Fruit fly (Drosophila melanogaster) whole organism, pupa: ENCODE results near the gene CG31371.

ENCODE experiments used
- CG10348 ChIP-seq: fragments of 200-800 bp; sonication (Bioruptor generic); IDR thresholded peaks from 2 replicates; pipeline ENCODE4 v1.3.6; 2022; ENCODE audit warnings: missing biosample characterization, missing genetic modification characterization
- CG12605 ChIP-seq: fragments of 200-800 bp; sonication (Bioruptor generic); IDR thresholded peaks from 2 replicates; pipeline ENCODE4 v1.3.6; 2022; ENCODE audit warnings: missing biosample characterization, missing genetic modification characterization
- CG13204 ChIP-seq: fragments of 200-800 bp; sonication (Bioruptor generic); optimal IDR thresholded peaks from 2 replicates; lab custom pipeline; 2018; ENCODE audit warnings: missing biosample characterization, mild to moderate bottlenecking, missing genetic modification characterization, moderate library complexity
- CG14655 ChIP-seq: fragments of 200-800 bp; sonication (Bioruptor generic); optimal IDR thresholded peaks from 3 replicates; lab custom pipeline; 2017; ENCODE audit warnings: mild to moderate bottlenecking, missing biosample characterization, missing genetic modification reagents, missing genetic modification characterization
- CG15710 ChIP-seq: fragments of 200-800 bp; sonication (Bioruptor generic); optimal IDR thresholded peaks from 2 replicates; lab custom pipeline; 2018; ENCODE audit warnings: missing biosample characterization, mild to moderate bottlenecking, missing genetic modification characterization, moderate library complexity
- CG17806 ChIP-seq: fragments of 200-800 bp; sonication (Bioruptor generic); optimal IDR thresholded peaks from 2 replicates; lab custom pipeline; 2018; ENCODE audit warnings: missing biosample characterization, mild to moderate bottlenecking, missing genetic modification characterization, moderate library complexity
- CG32121 ChIP-seq: fragments of 200-800 bp; sonication (Bioruptor generic); IDR thresholded peaks from 2 replicates; pipeline ENCODE4 v1.3.6; 2022; ENCODE audit warnings: missing biosample characterization, missing genetic modification characterization
- CG34367 ChIP-seq: fragments of 200-800 bp; sonication (Bioruptor generic); optimal IDR thresholded peaks from 2 replicates; lab custom pipeline; 2018; ENCODE audit warnings: missing biosample characterization, mild to moderate bottlenecking, missing genetic modification characterization
- CG4496 ChIP-seq: fragments of 200-800 bp; sonication (Bioruptor generic); IDR thresholded peaks from 3 replicates; pipeline ENCODE4 v1.3.6; 2022; ENCODE audit warnings: missing biosample characterization, missing genetic modification characterization
- CG8159 ChIP-seq: fragments of 200-800 bp; sonication (Bioruptor generic); optimal IDR thresholded peaks from 3 replicates; lab custom pipeline; 2018; ENCODE audit warnings: missing biosample characterization, mild to moderate bottlenecking, missing genetic modification characterization, moderate library complexity
- CG8301 ChIP-seq: fragments of 200-800 bp; sonication (Bioruptor generic); optimal IDR thresholded peaks from 2 replicates; lab custom pipeline; 2018; ENCODE audit warnings: missing biosample characterization, mild to moderate bottlenecking, missing genetic modification characterization
- CG9948 ChIP-seq: fragments of 200-800 bp; sonication (Bioruptor generic); optimal IDR thresholded peaks from 2 replicates; lab custom pipeline; 2018; ENCODE audit warnings: missing biosample characterization, mild to moderate bottlenecking, missing genetic modification characterization, moderate library complexity
- D1 ChIP-seq: fragments of 200-800 bp; sonication (Bioruptor generic); optimal IDR thresholded peaks from 2 replicates; lab custom pipeline; 2018; ENCODE audit warnings: missing biosample characterization, mild to moderate bottlenecking, missing genetic modification characterization, moderate library complexity
- EcR ChIP-seq: fragments of 200-800 bp; sonication (Bioruptor generic); optimal IDR thresholded peaks from 3 replicates; lab custom pipeline; 2019; ENCODE audit warnings: missing biosample characterization, missing genetic modification characterization, mild to moderate bottlenecking, moderate library complexity, missing genetic modification reagents
- Ets98B ChIP-seq: fragments of 200-800 bp; sonication (Bioruptor generic); IDR thresholded peaks from 2 replicates; pipeline ENCODE4 v1.3.6; 2022; ENCODE audit warnings: missing biosample characterization, missing genetic modification characterization
- Pif1A ChIP-seq: fragments of 200-800 bp; sonication (Bioruptor generic); optimal IDR thresholded peaks from 3 replicates; lab custom pipeline; 2016; ENCODE audit warnings: missing biosample characterization, missing genetic modification characterization
- Pif1B ChIP-seq: fragments of 200-800 bp; sonication (Bioruptor generic); optimal IDR thresholded peaks from 3 replicates; lab custom pipeline; 2016; ENCODE audit warnings: missing biosample characterization, missing genetic modification characterization
- Snoo ChIP-seq: fragments of 200-800 bp; sonication (Bioruptor generic); optimal IDR thresholded peaks from 3 replicates; lab custom pipeline; 2017; ENCODE audit warnings: missing biosample characterization, mild to moderate bottlenecking, missing genetic modification characterization, inconsistent platforms
- fd96Ca ChIP-seq: fragments of 200-800 bp; sonication (Bioruptor generic); IDR thresholded peaks from 3 replicates; pipeline ENCODE4 v1.3.6; 2022; ENCODE audit warnings: missing biosample characterization, missing genetic modification characterization
- gl ChIP-seq: fragments of 200-800 bp; sonication (Bioruptor generic); optimal IDR thresholded peaks from 2 replicates; lab custom pipeline; 2018; ENCODE audit warnings: missing biosample characterization, mild to moderate bottlenecking, missing genetic modification characterization
- rn ChIP-seq: fragments of 200-800 bp; sonication (Bioruptor generic); IDR thresholded peaks from 2 replicates; pipeline ENCODE4 v1.3.6; 2022; ENCODE audit warnings: missing biosample characterization, missing genetic modification characterization

Gene CG31371

dm6 chr3R:30496103-30496858 lies 7.0 kb downstream of the CG31371 start, which contains the start of gene PH4alphaMP:
Gene PH4alphaMP (minus strand): TSS chr3R:30496153.
- no peak for TF ChIP-seq Pif1A (GFP tag; lab: Kevin White, UChicago)
- no peak for TF ChIP-seq Snoo (tag; lab: Kevin White, UChicago)

- TF ChIP-seq CG34367 (tag; lab: Kevin White, UChicago): no peak
- no peak for TF ChIP-seq CG4496 (GFP tag; lab: Robert Waterston, UW)
- TF ChIP-seq CG9948 (tag; lab: Kevin White, UChicago): no peak
- no peak for TF ChIP-seq CG12605
- TF ChIP-seq CG10348: no peak
- TF ChIP-seq CG17806: no peak
- no peak for TF ChIP-seq CG15710 (tag; lab: Kevin White, UChicago)
- TF ChIP-seq gl: no peak
- no peak for TF ChIP-seq CG13204 (GFP tag; lab: Kevin White, UChicago)
- no peak for TF ChIP-seq Pif1B (GFP tag; lab: Kevin White, UChicago)
- no peak for TF ChIP-seq fd96Ca (GFP tag; lab: Robert Waterston, UW)
- TF ChIP-seq EcR (GFP tag; lab: Kevin White, UChicago): no peak
- no peak for TF ChIP-seq CG8301 (tag; lab: Kevin White, UChicago)
- no peak for TF ChIP-seq Pif1A (GFP tag; lab: Kevin White, UChicago)
- TF ChIP-seq CG8159: no peak
- TF ChIP-seq Ets98B (GFP tag; lab: Robert Waterston, UW): no peak
- no peak for TF ChIP-seq CG32121 (GFP tag; lab: Robert Waterston, UW)
- TF ChIP-seq D1 (tag; lab: Kevin White, UChicago): no peak
- no peak for TF ChIP-seq CG14655 (GFP tag; lab: Kevin White, UChicago)
Measured at dm6 chr3R:30489797-30490196, 13.5 kb downstream of the CG31371 start, which contains the start of gene PH4alphaSG2. Gene PH4alphaSG2 (plus strand): TSS chr3R:30490074.

- TF ChIP-seq Snoo (tag; lab: Kevin White, UChicago): no peak
- TF ChIP-seq CG14655 (GFP tag; lab: Kevin White, UChicago): no peak
- no peak for TF ChIP-seq CG13204 (GFP tag; lab: Kevin White, UChicago)
- TF ChIP-seq CG9948 (tag; lab: Kevin White, UChicago): no peak
Measured at dm6 chr3R:30488663-30489062, 14.6 kb downstream of the CG31371 start, which contains the start of gene Jon99Fi. Gene Jon99Fi (plus strand): TSS chr3R:30488963.

- no peak for TF ChIP-seq CG15710 (tag; lab: Kevin White, UChicago)
- no peak for TF ChIP-seq CG32121 (GFP tag; lab: Robert Waterston, UW)
- TF ChIP-seq CG9948 (tag; lab: Kevin White, UChicago): no peak
- no peak for TF ChIP-seq Pif1B (GFP tag; lab: Kevin White, UChicago)
- no peak for TF ChIP-seq CG17806
- no peak for TF ChIP-seq CG4496 (GFP tag; lab: Robert Waterston, UW)
- TF ChIP-seq EcR (GFP tag; lab: Kevin White, UChicago): no peak
- no peak for TF ChIP-seq D1 (tag; lab: Kevin White, UChicago)
- no peak for TF ChIP-seq Pif1A (GFP tag; lab: Kevin White, UChicago)
- TF ChIP-seq CG10348: no peak
- TF ChIP-seq CG14655 (GFP tag; lab: Kevin White, UChicago): no peak
- TF ChIP-seq gl: no peak
- TF ChIP-seq, all 21 proteins: peak for 0
Measured at dm6 chr3R:30487828-30488227, 15.5 kb downstream of the CG31371 start, which contains the start of gene Jon99Fii. Gene Jon99Fii (minus strand): TSS chr3R:30487928.

- no peak for TF ChIP-seq CG4496 (GFP tag; lab: Robert Waterston, UW)
- TF ChIP-seq CG13204 (GFP tag; lab: Kevin White, UChicago): no peak
- TF ChIP-seq CG12605: no peak
- no peak for TF ChIP-seq CG9948 (tag; lab: Kevin White, UChicago)
- no peak for TF ChIP-seq CG17806
- no peak for TF ChIP-seq gl
- TF ChIP-seq CG32121 (GFP tag; lab: Robert Waterston, UW): no peak
- no peak for TF ChIP-seq rn (GFP tag; lab: Robert Waterston, UW)
- TF ChIP-seq CG10348: no peak
- no peak for TF ChIP-seq CG15710 (tag; lab: Kevin White, UChicago)
- TF ChIP-seq Ets98B (GFP tag; lab: Robert Waterston, UW): no peak
- no peak for TF ChIP-seq EcR (GFP tag; lab: Kevin White, UChicago)
- TF ChIP-seq CG34367 (tag; lab: Kevin White, UChicago): no peak
- TF ChIP-seq D1 (tag; lab: Kevin White, UChicago): no peak
- no peak for TF ChIP-seq CG14655 (GFP tag; lab: Kevin White, UChicago)
- TF ChIP-seq CG8301 (tag; lab: Kevin White, UChicago): no peak
- no peak for TF ChIP-seq Snoo (tag; lab: Kevin White, UChicago)
Measured at dm6 chr3R:30476367-30476766, 26.9 kb downstream of the CG31371 start, which contains the start of gene spdo. Gene spdo (plus strand): TSS chr3R:30476684.

- TF ChIP-seq CG12605 (no peak), Snoo (tag; lab: Kevin White, UChicago) (no peak), D1 (tag; lab: Kevin White, UChicago) (no peak), Pif1A (GFP tag; lab: Kevin White, UChicago) (no peak), CG14655 (GFP tag; lab: Kevin White, UChicago) (no peak), CG34367 (tag; lab: Kevin White, UChicago) (no peak)
Measured at dm6 chr3R:30475910-30476309, 27.4 kb downstream of the CG31371 start.
